Worm (Caenorhabditis elegans): ENCODE results near the gene idpp-5.
A peak's percentile ranks its signal among the peaks of the same experiment; 100 is the strongest.

The idpp-5 gene

DNA sequence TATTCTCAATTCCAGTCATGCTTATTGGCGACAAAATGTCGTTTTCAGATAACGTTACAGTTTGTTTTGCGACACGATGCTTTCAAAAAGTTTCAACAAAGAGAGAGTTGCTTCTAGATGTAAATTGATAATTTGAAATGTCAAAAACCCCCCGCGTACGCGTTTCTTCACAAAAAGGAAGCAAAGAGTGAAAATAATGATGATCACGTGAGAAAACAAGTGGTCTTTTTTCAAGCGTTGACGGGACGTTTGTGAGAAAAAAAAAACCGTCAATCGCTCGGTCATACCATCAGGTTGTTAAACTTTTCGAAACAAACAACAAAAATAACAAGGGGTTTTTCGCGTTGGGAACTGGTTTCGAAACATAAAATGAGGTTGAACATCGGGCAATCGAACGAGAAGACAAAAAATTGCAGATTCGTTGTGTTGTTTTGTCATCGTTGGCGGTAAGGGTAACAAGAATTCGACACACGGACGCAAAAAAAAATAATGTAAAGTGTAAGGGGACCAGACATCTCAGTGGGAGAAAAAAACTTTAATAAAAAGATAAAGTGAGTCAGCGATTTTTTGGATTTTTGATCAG is 39.5 kb upstream of the idpp-5 start:
- TF ChIP-seq daf-12 (tag; optimal IDR thresholded peaks at IDR 0.05) (no peak), egl-27 (tag; optimal IDR thresholded peaks at IDR 0.05) (peak; percentile 56), nhr-43 (tag; optimal IDR thresholded peaks at IDR 0.05; ENCODE audit: poor library complexity, severe bottlenecking) (peak; percentile 4), ama-1 (optimal IDR thresholded peaks at IDR 0.05) (peak; percentile 43), pha-4 (tag; optimal IDR thresholded peaks at IDR 0.05) (peak; percentile 67), pqm-1 (tag; optimal IDR thresholded peaks at IDR 0.05) (peak; percentile 56), nfya-1 (tag; optimal IDR thresholded peaks at IDR 0.05; ENCODE audit: insufficient read depth) (peak; percentile 39), nhr-76 (tag; optimal IDR thresholded peaks at IDR 0.05) (no peak), jun-1 (tag; optimal IDR thresholded peaks at IDR 0.05) (peak; percentile 3), lsy-12 (tag; optimal IDR thresholded peaks at IDR 0.05) (peak; percentile 6), nhr-25 (tag; optimal IDR thresholded peaks at IDR 0.05) (peak; percentile 39), elt-2 (tag; optimal IDR thresholded peaks at IDR 0.05) (peak; percentile 93), skn-1 (tag; optimal IDR thresholded peaks at IDR 0.05) (no peak)

DNA sequence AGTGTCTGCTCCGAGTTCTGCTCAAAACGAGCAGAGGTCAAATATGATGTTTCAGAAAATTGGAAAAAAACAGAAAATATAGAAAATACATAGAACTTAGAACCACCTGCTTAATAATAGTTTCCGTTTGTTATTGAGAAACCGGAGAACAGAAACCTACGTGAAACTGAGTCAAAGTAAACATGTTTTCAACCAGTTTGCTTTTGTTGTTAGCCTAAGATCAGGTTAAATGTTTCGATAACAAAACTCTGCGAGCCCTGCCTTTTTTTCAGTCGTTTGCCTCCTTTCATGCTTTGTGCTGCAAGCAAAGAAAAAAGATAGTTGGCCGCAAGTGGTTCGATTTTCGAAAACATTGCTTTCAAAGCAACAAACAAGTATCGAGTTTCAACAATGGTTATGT is 38.3 kb upstream of the idpp-5 start:
- TF ChIP-seq elt-2 (tag; optimal IDR thresholded peaks at IDR 0.05) (peak; percentile 14), egl-5 (tag; optimal IDR thresholded peaks at IDR 0.05) (no peak), pha-4 (tag; optimal IDR thresholded peaks at IDR 0.05) (peak; percentile 45)

DNA sequence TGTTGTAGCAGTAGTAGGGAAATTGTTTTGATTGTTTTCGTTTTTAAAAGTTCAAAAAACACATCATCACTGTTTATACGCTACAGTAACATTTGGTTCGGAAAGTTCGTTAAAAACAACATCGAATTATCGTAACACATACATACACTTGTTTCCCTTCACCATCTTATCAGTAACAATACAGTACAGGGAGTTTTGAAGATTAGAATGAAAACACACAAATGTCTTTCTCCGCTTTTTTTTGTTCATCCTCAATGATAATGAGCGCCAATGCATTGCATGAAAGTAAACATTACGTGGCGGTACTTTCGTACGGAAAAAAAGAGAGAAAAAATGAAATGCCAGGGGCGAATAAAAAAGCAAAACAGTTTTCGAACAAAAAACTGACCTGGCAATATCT is 37.0 kb upstream of the idpp-5 start:
- TF ChIP-seq tbx-2 (tag; optimal IDR thresholded peaks at IDR 0.05) = no peak
- TF ChIP-seq zag-1 (tag; optimal IDR thresholded peaks at IDR 0.05) = no peak
- no peak for TF ChIP-seq elt-1 (tag; optimal IDR thresholded peaks at IDR 0.05)
- no peak for TF ChIP-seq lin-39 (tag; optimal IDR thresholded peaks at IDR 0.05)
- no peak for TF ChIP-seq fkh-2 (tag; optimal IDR thresholded peaks at IDR 0.05)
- TF ChIP-seq nhr-237 (tag; optimal IDR thresholded peaks at IDR 0.05) = no peak
- no peak for TF ChIP-seq nhr-67 (tag; optimal IDR thresholded peaks at IDR 0.05)
- TF ChIP-seq pqm-1 (tag; optimal IDR thresholded peaks at IDR 0.05) = peak; percentile 98
- no peak for TF ChIP-seq ceh-9 (tag; optimal IDR thresholded peaks at IDR 0.05)
- TF ChIP-seq eor-1 (tag; optimal IDR thresholded peaks at IDR 0.05) = no peak
- TF ChIP-seq nhr-76 (tag; optimal IDR thresholded peaks at IDR 0.05) = no peak
- TF ChIP-seq ceh-82 (tag; optimal IDR thresholded peaks at IDR 0.05) = no peak
- TF ChIP-seq nhr-25 (tag; optimal IDR thresholded peaks at IDR 0.05) = no peak
- TF ChIP-seq ztf-11 (tag; optimal IDR thresholded peaks at IDR 0.05) = no peak
- no peak for TF ChIP-seq hmg-11 (tag; optimal IDR thresholded peaks at IDR 0.05)
- no peak for TF ChIP-seq ztf-4 (tag; optimal IDR thresholded peaks at IDR 0.05)
- TF ChIP-seq nfya-1 (tag; optimal IDR thresholded peaks at IDR 0.05; ENCODE audit: insufficient read depth) = no peak
- TF ChIP-seq R02D3.7 (tag; optimal IDR thresholded peaks at IDR 0.05) = no peak
- peak; percentile 98 for TF ChIP-seq elt-2 (tag; optimal IDR thresholded peaks at IDR 0.05)
- no peak for TF ChIP-seq ceh-16 (tag; optimal IDR thresholded peaks at IDR 0.05)
- no peak for TF ChIP-seq nhr-11 (tag; optimal IDR thresholded peaks at IDR 0.05)
- TF ChIP-seq egl-27 (tag; optimal IDR thresholded peaks at IDR 0.05) = peak; percentile 37
- TF ChIP-seq lsy-12 (tag; optimal IDR thresholded peaks at IDR 0.05) = no peak
- TF ChIP-seq ZK546.5 (tag; optimal IDR thresholded peaks at IDR 0.05) = no peak
- TF ChIP-seq mml-1 (tag; optimal IDR thresholded peaks at IDR 0.05) = no peak
- TF ChIP-seq skn-1 (tag; optimal IDR thresholded peaks at IDR 0.05) = peak; percentile 39
- TF ChIP-seq unc-62 (GFP tag; optimal IDR thresholded peaks at IDR 0.05) = no peak
- no peak for TF ChIP-seq sea-2 (GFP tag; optimal IDR thresholded peaks at IDR 0.05)
- no peak for TF ChIP-seq mdl-1 (tag; optimal IDR thresholded peaks at IDR 0.05)
- no peak for TF ChIP-seq nhr-28 (tag; optimal IDR thresholded peaks at IDR 0.05)
- no peak for TF ChIP-seq lin-15B (tag; optimal IDR thresholded peaks at IDR 0.05)
- no peak for TF ChIP-seq daf-12 (tag; optimal IDR thresholded peaks at IDR 0.05)
- no peak for TF ChIP-seq nhr-43 (tag; optimal IDR thresholded peaks at IDR 0.05; ENCODE audit: poor library complexity, severe bottlenecking)
- TF ChIP-seq ceh-28 (tag; optimal IDR thresholded peaks at IDR 0.05) = no peak
- no peak for TF ChIP-seq snpc-4 (tag; optimal IDR thresholded peaks at IDR 0.05)
- TF ChIP-seq pha-4 (tag; optimal IDR thresholded peaks at IDR 0.05) = peak; percentile 83
- TF ChIP-seq ama-1 (optimal IDR thresholded peaks at IDR 0.05) = no peak
- TF ChIP-seq unc-39 (tag; optimal IDR thresholded peaks at IDR 0.05) = no peak
- TF ChIP-seq nhr-77 (tag; optimal IDR thresholded peaks at IDR 0.05) = no peak
- peak; percentile 81 for TF ChIP-seq jun-1 (tag; optimal IDR thresholded peaks at IDR 0.05)
- TF ChIP-seq nhr-23 (tag; optimal IDR thresholded peaks at IDR 0.05) = no peak
